Fruit fly (Drosophila melanogaster) whole organism, embryonic: Measurements from ENCODE around the gene Muc11A.

Source experiments
- CG12391 ChIP-seq: fragments of 200-800 bp; sonication (Bioruptor generic); optimal IDR thresholded peaks from 3 replicates; lab custom pipeline; 2018; ENCODE audit warnings: missing biosample characterization, mild to moderate bottlenecking, missing genetic modification characterization, moderate library complexity
- CG12744 ChIP-seq: fragments of 200-800 bp; sonication (Bioruptor generic); optimal IDR thresholded peaks from 2 replicates; lab custom pipeline; 2016; ENCODE audit warnings: missing biosample characterization, missing genetic modification characterization
- CG5953 ChIP-seq: fragments of 200-800 bp; sonication (Bioruptor generic); IDR thresholded peaks from 2 replicates; pipeline ENCODE4 v1.3.6; 2022; ENCODE audit warnings: missing biosample characterization, missing genetic modification characterization
- CHES-1-like ChIP-seq: fragments of 200-800 bp; sonication (Bioruptor generic); optimal IDR thresholded peaks from 2 replicates; lab custom pipeline; 2016; ENCODE audit warnings: missing biosample characterization, missing genetic modification characterization
- crol ChIP-seq: fragments of 200-800 bp; sonication (Bioruptor generic); IDR thresholded peaks from 2 replicates; pipeline ENCODE4 v1.3.6; 2022; ENCODE audit warnings: missing biosample characterization, missing genetic modification characterization
- tio ChIP-seq: fragments of 200-800 bp; sonication (Bioruptor generic); optimal IDR thresholded peaks from 2 replicates; lab custom pipeline; 2017; ENCODE audit warnings: missing biosample characterization, missing genetic modification characterization, inconsistent platforms

dm6 chrX:12020857-12021256 lies 38.7 kb upstream of the Muc11A start, which contains the start of gene Tango4:
- TF ChIP-seq CG5953 (no peak), CHES-1-like (GFP tag; lab: Kevin White, UChicago) (no peak), CG12744 (GFP tag; lab: Kevin White, UChicago) (no peak), tio (GFP tag; lab: Kevin White, UChicago) (no peak), crol (GFP tag; lab: Robert Waterston, UW) (no peak), CG12391 (tag; lab: Kevin White, UChicago) (no peak)
